Worm (Caenorhabditis elegans) whole organism, L1 larva: ENCODE results near the gene slc-30A9.

Source experiments
- ceh-82 ChIP-seq, 3 experiments: fragments of 150-350 bp in 1 of 3; sonication (generic microtip) in 2 of 3; optimal IDR thresholded peaks; 2 replicates each; lab custom pipeline; 2014 to 2017; ENCODE audit warnings: missing biosample characterization in 3 of 3, missing genetic modification characterization in 3 of 3
- efl-3 ChIP-seq: fragments of 200-800 bp; sonication (Bioruptor generic); optimal IDR thresholded peaks from 2 replicates; lab custom pipeline; 2018; ENCODE audit warnings: mild to moderate bottlenecking, missing genetic modification characterization, missing compliant biosample characterization
- fkh-10 ChIP-seq: sonication (generic microtip); optimal IDR thresholded peaks from 2 replicates; lab custom pipeline; 2017; ENCODE audit warnings: missing biosample characterization, missing genetic modification reagents, missing genetic modification characterization
- fos-1 ChIP-seq: fragments of 150-350 bp; optimal IDR thresholded peaks from 2 replicates; lab custom pipeline; 2014; ENCODE audit warnings: missing biosample characterization, missing genetic modification characterization
- nhr-12 ChIP-seq: sonication (generic microtip); optimal IDR thresholded peaks from 2 replicates; lab custom pipeline; 2017; ENCODE audit warnings: missing biosample characterization, missing genetic modification characterization
- nhr-237 ChIP-seq: fragments of 150-350 bp; optimal IDR thresholded peaks from 2 replicates; lab custom pipeline; 2014; ENCODE audit warnings: missing biosample characterization, missing genetic modification characterization
- nhr-28 ChIP-seq: fragments of 150-350 bp; optimal IDR thresholded peaks from 2 replicates; lab custom pipeline; 2014; ENCODE audit warnings: missing biosample characterization, missing genetic modification characterization
- nhr-77 ChIP-seq: fragments of 150-350 bp; optimal IDR thresholded peaks from 2 replicates; lab custom pipeline; 2014; ENCODE audit warnings: missing biosample characterization, missing genetic modification characterization
- pqm-1 ChIP-seq: sonication (generic microtip); optimal IDR thresholded peaks from 3 replicates; lab custom pipeline; 2017; ENCODE audit warnings: missing biosample characterization, missing genetic modification characterization
- rnt-1 ChIP-seq: sonication (generic microtip); optimal IDR thresholded peaks from 2 replicates; lab custom pipeline; 2016; ENCODE audit warnings: mild to moderate bottlenecking, missing genetic modification characterization, moderate library complexity, missing compliant biosample characterization
- snpc-4 ChIP-seq: fragments of 150-350 bp; optimal IDR thresholded peaks from 2 replicates; lab custom pipeline; 2014; ENCODE audit warnings: missing biosample characterization, missing genetic modification characterization
- unc-62 ChIP-seq: fragments of 150-350 bp; optimal IDR thresholded peaks from 2 replicates; lab custom pipeline; 2014; ENCODE audit warnings: missing biosample characterization, missing genetic modification reagents, missing genetic modification characterization
- ztf-11 ChIP-seq, 2 experiments: sonication (generic microtip); optimal IDR thresholded peaks; 2 replicates each; lab custom pipeline; 2016 to 2017; ENCODE audit warnings: missing genetic modification characterization in 2 of 2, missing biosample characterization in 1 of 2, missing compliant biosample characterization in 1 of 2

ce11 chrIII:2710211-2710610 lies 11.6 kb upstream of the slc-30A9 start:
- TF ChIP-seq nhr-77 (tag; lab: Kevin White, UChicago) (no peak), nhr-28 (no peak), rnt-1 (tag; lab: Kevin White, UChicago) (no peak), efl-3 (GFP tag; lab: Kevin White, UChicago) (no peak), ztf-11 (tag; optimal IDR thresholded peaks at IDR 0.05; lab: Kevin White, UChicago) (no peak), nhr-237 (no peak), ceh-82 (tag; optimal IDR thresholded peaks at IDR 0.05; lab: Kevin White, UChicago) (no peak), snpc-4 (tag; lab: Kevin White, UChicago) (no peak), pqm-1 (tag; lab: Kevin White, UChicago) (no peak), fos-1 (no peak), fkh-10 (GFP tag; lab: Kevin White, UChicago) (no peak), unc-62 (no peak), nhr-12 (no peak)
